Worm (Caenorhabditis elegans): ENCODE data around the gene C05D12.2.

DNA sequence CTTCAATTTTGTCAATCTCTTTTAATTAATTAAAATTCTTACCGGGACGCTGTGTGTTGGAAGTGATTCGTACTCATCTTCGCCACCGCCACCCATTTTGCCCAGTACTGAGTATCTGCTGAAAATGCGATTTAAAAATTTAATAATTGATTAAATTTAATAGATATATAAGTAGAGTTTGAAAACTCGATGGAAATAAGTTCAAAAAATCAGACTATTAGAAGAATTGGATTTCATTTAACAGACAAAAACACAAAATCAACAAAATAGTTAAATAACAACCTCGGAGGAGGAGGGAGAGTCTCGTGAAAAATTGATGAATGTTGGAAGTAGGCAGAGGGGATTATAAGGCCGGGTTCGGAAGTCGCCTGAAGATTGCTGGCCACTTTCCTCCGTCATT lies 53.8 kb downstream of the C05D12.2 start, which contains the start of gene mfn-1:
- no peak for TF ChIP-seq aly-2 (tag; optimal IDR thresholded peaks at IDR 0.05)
- no peak for TF ChIP-seq lir-3 (tag; optimal IDR thresholded peaks at IDR 0.05; ENCODE audit: poor library complexity)
- TF ChIP-seq aha-1 (tag; optimal IDR thresholded peaks at IDR 0.05), result no peak
- TF ChIP-seq snpc-4 (tag; optimal IDR thresholded peaks at IDR 0.05), result no peak
- TF ChIP-seq pqm-1 (tag; optimal IDR thresholded peaks at IDR 0.05), result no peak
- no peak for TF ChIP-seq fkh-10 (GFP tag; optimal IDR thresholded peaks at IDR 0.05)
- TF ChIP-seq blmp-1 (tag; optimal IDR thresholded peaks at IDR 0.05), result no peak
- TF ChIP-seq unc-30 (tag; optimal IDR thresholded peaks at IDR 0.05), result no peak
- no peak for TF ChIP-seq unc-62 (GFP tag; optimal IDR thresholded peaks at IDR 0.05)
- no peak for TF ChIP-seq ces-1 (GFP tag; optimal IDR thresholded peaks at IDR 0.05)

All from whole organism, L1 larva.